Worm (Caenorhabditis elegans): Measurements from ENCODE around the gene math-9.

DNA sequence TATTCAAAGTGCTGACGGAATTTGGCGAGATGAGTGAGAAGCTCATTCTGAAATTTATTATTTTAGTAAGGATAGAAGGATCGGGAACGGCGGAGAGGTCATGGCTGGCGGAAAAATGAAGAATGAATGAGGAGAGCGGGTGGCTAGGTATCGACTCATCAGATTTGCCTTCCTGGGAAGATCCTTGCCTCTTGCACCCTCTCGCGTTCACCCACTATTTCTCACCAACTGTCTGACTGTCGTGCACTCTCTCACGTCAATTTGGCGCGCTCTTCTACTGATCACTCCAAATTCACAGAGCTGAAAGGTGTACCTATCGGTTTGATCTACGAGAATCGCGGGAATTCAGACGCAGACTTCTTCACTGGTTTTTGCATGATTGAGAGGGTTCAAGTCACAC lies 42.5 kb downstream of the math-9 start, which contains the start of gene fbxb-97:
- TF ChIP-seq Y75B8A.6 (GFP tag; IDR thresholded peaks at IDR 0.05) (no peak), hif-1 (tag; optimal IDR thresholded peaks at IDR 0.05) (no peak), lin-13 (GFP tag; optimal IDR thresholded peaks at IDR 0.05) (no peak), lin-15B (tag; optimal IDR thresholded peaks at IDR 0.05) (no peak), aly-2 (tag; optimal IDR thresholded peaks at IDR 0.05) (no peak), pqm-1 (tag; optimal IDR thresholded peaks at IDR 0.05) (no peak), ZK546.5 (tag; optimal IDR thresholded peaks at IDR 0.05) (no peak), mxl-3 (GFP tag; optimal IDR thresholded peaks at IDR 0.05) (no peak), T20F7.1 (GFP tag; optimal IDR thresholded peaks at IDR 0.05) (no peak)

All from whole organism, L4 larva.